Worm (Caenorhabditis elegans): ENCODE results near the gene K09A9.6.

- TF ChIP-seq ceh-24 (tag; optimal IDR thresholded peaks at IDR 0.05) (no peak), ceh-9 (tag; optimal IDR thresholded peaks at IDR 0.05) (no peak), pha-4 (tag; optimal IDR thresholded peaks at IDR 0.05) (no peak), F13H6.1 (tag; optimal IDR thresholded peaks at IDR 0.05) (no peak), K02D7.2 (tag; optimal IDR thresholded peaks at IDR 0.05) (no peak), nfya-1 (tag; optimal IDR thresholded peaks at IDR 0.05) (no peak)
Measured at ce11 chrX:15626119-15626850, 49.2 kb downstream of the K09A9.6 start.
